Worm (Caenorhabditis elegans) whole organism, L4/young adult: Measurements from ENCODE around the gene cest-10.
A peak's percentile ranks its signal among the peaks of the same experiment; 100 is the strongest.

Experiments
- W03F9.2 ChIP-seq: fragments of 150-350 bp; optimal IDR thresholded peaks from 2 replicates; lab custom pipeline; 2014; ENCODE audit warnings: missing biosample characterization, missing genetic modification characterization
- dao-5 ChIP-seq: sonication (generic microtip); optimal IDR thresholded peaks from 2 replicates; lab custom pipeline; 2016; ENCODE audit warnings: missing genotype, missing genetic modification characterization, moderate library complexity, missing compliant biosample characterization
- him-1 ChIP-seq: sonication (generic microtip); optimal IDR thresholded peaks from 2 replicates; lab custom pipeline; 2016; ENCODE audit warnings: missing genotype, missing genetic modification reagents, missing genetic modification characterization, missing compliant biosample characterization

ce11 chrIV:7147722-7148121 is 32.6 kb upstream of the cest-10 start:
- TF ChIP-seq W03F9.2 (tag; lab: Kevin White, UChicago) (peak; percentile 21), him-1 (tag; lab: Kevin White, UChicago) (no peak), dao-5 (no peak)
